Fruit fly (Drosophila melanogaster): ENCODE data around the gene Ipk2.

Gene Ipk2

DNA sequence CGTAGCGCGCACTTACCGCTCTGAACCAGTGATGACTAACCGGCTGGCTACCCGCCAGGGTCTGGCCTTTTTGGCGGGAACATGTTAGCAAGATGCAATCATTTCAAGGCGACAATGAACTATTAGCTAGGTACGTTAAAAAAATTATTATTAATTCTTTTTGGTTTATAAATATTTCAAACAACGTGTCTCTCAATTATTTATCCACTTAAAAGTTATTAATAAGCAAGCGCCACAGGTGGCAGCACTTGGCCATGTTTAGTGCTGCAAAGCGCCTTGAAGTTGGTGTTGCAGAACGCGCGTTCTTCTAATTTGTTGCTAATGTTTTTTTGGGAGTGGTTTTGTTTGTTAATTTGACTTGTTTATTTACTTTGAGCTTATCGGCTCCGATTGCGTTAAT is at the start of gene Ipk2, which contains the start of gene cold:
Gene Ipk2 (minus strand): TSS at position 39 of the 400 bp plus-strand sequence.
Gene cold (plus strand): TSS at position 66 of the 400 bp plus-strand sequence.
- TF ChIP-seq psq (optimal IDR thresholded peaks at IDR 0.05), result no peak
- no peak for TF ChIP-seq pan (optimal IDR thresholded peaks at IDR 0.05)
- TF ChIP-seq usp (GFP tag; optimal IDR thresholded peaks at IDR 0.05), result no peak
- TF ChIP-seq Dll (optimal IDR thresholded peaks at IDR 0.05), result no peak
- TF ChIP-seq EcR (GFP tag; optimal IDR thresholded peaks at IDR 0.05), result no peak
- TF ChIP-seq CG8478 (optimal IDR thresholded peaks at IDR 0.05), result no peak

dm6 chr2L:623210-623873 is 49.3 kb upstream of the Ipk2 start:
- TF ChIP-seq EcR (GFP tag; optimal IDR thresholded peaks at IDR 0.05), result no peak
- TF ChIP-seq usp (GFP tag; optimal IDR thresholded peaks at IDR 0.05), result no peak
- TF ChIP-seq Dll (optimal IDR thresholded peaks at IDR 0.05), result no peak
- no peak for TF ChIP-seq CG8478 (optimal IDR thresholded peaks at IDR 0.05)

- TF ChIP-seq CG8478 (optimal IDR thresholded peaks at IDR 0.05) (no peak), pan (optimal IDR thresholded peaks at IDR 0.05) (no peak), Dll (optimal IDR thresholded peaks at IDR 0.05) (no peak), EcR (GFP tag; optimal IDR thresholded peaks at IDR 0.05) (no peak), psq (optimal IDR thresholded peaks at IDR 0.05) (no peak), usp (GFP tag; optimal IDR thresholded peaks at IDR 0.05) (no peak)
Measured at dm6 chr2L:621101-621500, 47.0 kb upstream of the Ipk2 start, which contains the start of gene lectin-21Cb. lectin-21Cb (minus strand) TSS chr2L:621201.

- no peak for TF ChIP-seq EcR (GFP tag; optimal IDR thresholded peaks at IDR 0.05)
- TF ChIP-seq psq (optimal IDR thresholded peaks at IDR 0.05), result no peak
- TF ChIP-seq Dll (optimal IDR thresholded peaks at IDR 0.05), result no peak
- TF ChIP-seq pan (optimal IDR thresholded peaks at IDR 0.05), result no peak
- no peak for TF ChIP-seq CG8478 (optimal IDR thresholded peaks at IDR 0.05)
- no peak for TF ChIP-seq usp (GFP tag; optimal IDR thresholded peaks at IDR 0.05)
Measured at dm6 chr2L:619739-620138, 45.7 kb upstream of the Ipk2 start.

DNA sequence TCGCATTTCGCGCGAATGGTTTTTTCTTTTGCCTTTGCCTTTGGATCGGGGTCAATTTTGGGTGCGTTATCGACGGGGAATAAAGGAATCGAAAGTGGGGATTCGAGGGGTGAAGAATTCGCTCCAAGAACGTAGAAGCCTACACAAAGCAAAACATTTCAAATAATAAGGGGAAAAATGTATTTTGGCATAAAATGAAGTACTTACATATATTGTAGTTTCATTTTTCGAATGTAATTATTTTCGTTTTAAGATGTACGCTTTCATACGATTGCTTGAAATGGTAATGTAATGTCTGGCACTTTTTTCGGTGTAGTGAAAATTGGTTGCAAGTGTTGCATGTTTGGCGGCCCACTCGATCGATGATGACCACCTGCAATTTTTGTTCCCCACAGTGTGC is 41.0 kb upstream of the Ipk2 start:
- no peak for TF ChIP-seq pan (optimal IDR thresholded peaks at IDR 0.05)
- TF ChIP-seq usp (GFP tag; optimal IDR thresholded peaks at IDR 0.05), result no peak
- no peak for TF ChIP-seq CG8478 (optimal IDR thresholded peaks at IDR 0.05)
- no peak for TF ChIP-seq Dll (optimal IDR thresholded peaks at IDR 0.05)
- TF ChIP-seq psq (optimal IDR thresholded peaks at IDR 0.05), result no peak
- TF ChIP-seq EcR (GFP tag; optimal IDR thresholded peaks at IDR 0.05), result no peak

DNA sequence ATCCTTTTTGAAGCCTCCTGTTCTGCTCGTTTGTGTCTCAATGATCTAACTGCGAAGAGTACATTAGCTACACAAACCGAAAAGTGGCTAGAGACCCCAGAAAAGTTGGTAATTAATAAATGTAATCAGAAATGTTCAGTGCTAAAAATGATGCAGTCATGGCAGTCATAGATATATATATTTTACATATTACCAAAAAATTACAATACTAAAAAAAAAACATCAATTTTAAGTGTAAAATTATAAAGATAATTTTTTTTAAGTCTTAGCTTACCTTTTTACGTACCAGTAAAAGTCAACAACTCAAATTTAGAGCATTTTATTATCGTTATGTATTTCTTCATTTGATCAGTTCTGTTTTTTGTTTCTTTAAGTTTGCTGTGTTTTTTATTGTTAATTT is 38.7 kb upstream of the Ipk2 start:
- no peak for TF ChIP-seq Dll (optimal IDR thresholded peaks at IDR 0.05)
- TF ChIP-seq usp (GFP tag; optimal IDR thresholded peaks at IDR 0.05), result no peak
- no peak for TF ChIP-seq CG8478 (optimal IDR thresholded peaks at IDR 0.05)
- TF ChIP-seq EcR (GFP tag; optimal IDR thresholded peaks at IDR 0.05), result no peak
- no peak for TF ChIP-seq pan (optimal IDR thresholded peaks at IDR 0.05)
- TF ChIP-seq psq (optimal IDR thresholded peaks at IDR 0.05), result no peak

DNA sequence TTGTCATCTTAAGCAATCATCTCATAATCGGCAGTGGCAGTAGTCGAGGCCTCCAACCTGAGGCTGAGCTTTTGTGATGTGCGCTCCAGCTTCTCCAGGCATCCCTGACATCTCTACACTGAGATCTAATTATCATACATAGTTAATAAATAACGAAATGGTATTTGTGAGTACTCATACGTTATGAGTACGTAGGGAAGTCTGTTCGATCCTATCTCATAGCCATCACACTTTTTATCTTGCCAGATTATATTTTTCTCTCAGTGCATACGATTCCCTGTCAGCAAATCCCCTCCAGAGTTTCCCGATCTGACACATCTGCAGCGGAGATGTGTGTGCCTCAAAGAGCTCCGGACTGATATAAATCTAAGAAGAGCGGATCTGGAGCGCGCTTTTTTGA is 35.4 kb upstream of the Ipk2 start:
- TF ChIP-seq usp (GFP tag; optimal IDR thresholded peaks at IDR 0.05), result no peak
- no peak for TF ChIP-seq EcR (GFP tag; optimal IDR thresholded peaks at IDR 0.05)
- TF ChIP-seq CG8478 (optimal IDR thresholded peaks at IDR 0.05), result no peak
- TF ChIP-seq pan (optimal IDR thresholded peaks at IDR 0.05), result no peak
- TF ChIP-seq Dll (optimal IDR thresholded peaks at IDR 0.05), result no peak
- no peak for TF ChIP-seq psq (optimal IDR thresholded peaks at IDR 0.05)

DNA sequence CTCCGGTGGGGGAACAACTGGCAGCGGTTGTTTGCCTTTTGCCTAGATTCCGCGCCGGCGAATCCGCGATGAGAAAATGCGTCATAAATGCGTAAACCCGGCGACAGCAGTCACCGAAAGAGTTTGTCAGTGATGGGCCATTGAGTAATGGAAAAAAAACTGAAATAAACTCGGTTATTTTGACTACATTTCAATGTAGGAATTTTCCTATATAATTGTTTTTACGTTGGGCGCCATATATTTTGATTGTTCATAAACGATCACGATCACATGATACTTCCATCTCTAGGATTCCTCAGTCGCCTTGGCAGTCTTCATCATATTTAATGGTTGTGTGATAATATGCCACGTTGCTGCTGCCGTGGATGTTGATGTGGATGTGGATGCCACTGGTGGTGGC is 34.1 kb upstream of the Ipk2 start:
- no peak for TF ChIP-seq Dll (optimal IDR thresholded peaks at IDR 0.05)
- TF ChIP-seq usp (GFP tag; optimal IDR thresholded peaks at IDR 0.05), result no peak
- no peak for TF ChIP-seq pan (optimal IDR thresholded peaks at IDR 0.05)
- TF ChIP-seq psq (optimal IDR thresholded peaks at IDR 0.05), result no peak
- no peak for TF ChIP-seq EcR (GFP tag; optimal IDR thresholded peaks at IDR 0.05)
- no peak for TF ChIP-seq CG8478 (optimal IDR thresholded peaks at IDR 0.05)

DNA sequence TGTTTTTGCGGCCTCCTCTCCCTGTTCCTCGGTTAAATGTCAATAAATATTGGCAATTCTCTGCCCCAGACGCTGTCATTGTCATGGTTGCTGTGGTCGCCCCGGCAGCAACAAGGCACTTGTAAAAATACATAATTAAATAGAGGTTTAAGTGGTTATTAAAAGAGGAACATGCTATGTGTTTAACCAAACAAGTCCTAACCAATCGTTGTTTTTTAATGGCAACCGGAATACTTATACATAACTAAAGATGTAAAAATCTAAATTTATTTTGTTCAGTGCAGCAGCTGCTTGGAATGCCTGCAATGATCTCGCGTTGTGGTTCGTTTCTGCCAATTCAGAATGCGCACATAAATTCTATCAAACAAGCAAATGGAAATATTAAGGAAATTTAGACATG is 32.9 kb upstream of the Ipk2 start:
- TF ChIP-seq Dll (optimal IDR thresholded peaks at IDR 0.05) (no peak), pan (optimal IDR thresholded peaks at IDR 0.05) (no peak), EcR (GFP tag; optimal IDR thresholded peaks at IDR 0.05) (no peak), CG8478 (optimal IDR thresholded peaks at IDR 0.05) (no peak), usp (GFP tag; optimal IDR thresholded peaks at IDR 0.05) (no peak), psq (optimal IDR thresholded peaks at IDR 0.05) (no peak)

DNA sequence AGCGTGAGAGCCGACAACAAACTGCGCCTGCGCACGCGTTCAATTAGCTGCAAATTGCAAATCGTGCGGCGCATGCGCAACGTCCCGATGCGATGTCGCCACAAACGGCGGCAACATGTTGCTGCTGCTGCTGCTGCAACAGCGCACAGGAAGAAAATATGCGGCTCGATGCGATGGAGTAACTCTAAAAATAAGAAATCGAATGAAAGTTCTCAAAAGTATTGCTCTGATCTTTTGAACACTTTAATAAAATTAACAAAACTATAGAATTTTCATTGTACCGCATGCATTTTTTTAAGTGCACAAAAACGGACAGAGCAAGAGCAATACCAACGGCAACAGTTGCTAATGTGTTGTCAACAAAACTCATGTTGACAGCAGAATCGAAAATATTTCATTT is 32.1 kb upstream of the Ipk2 start:
- TF ChIP-seq usp (GFP tag; optimal IDR thresholded peaks at IDR 0.05), result no peak
- TF ChIP-seq CG8478 (optimal IDR thresholded peaks at IDR 0.05), result no peak
- no peak for TF ChIP-seq Dll (optimal IDR thresholded peaks at IDR 0.05)
- TF ChIP-seq pan (optimal IDR thresholded peaks at IDR 0.05), result no peak
- TF ChIP-seq psq (optimal IDR thresholded peaks at IDR 0.05), result no peak
- no peak for TF ChIP-seq EcR (GFP tag; optimal IDR thresholded peaks at IDR 0.05)

dm6 chr2L:604060-604459 is 30.0 kb upstream of the Ipk2 start:
- TF ChIP-seq CG8478 (optimal IDR thresholded peaks at IDR 0.05), result no peak
- TF ChIP-seq psq (optimal IDR thresholded peaks at IDR 0.05), result no peak
- no peak for TF ChIP-seq Dll (optimal IDR thresholded peaks at IDR 0.05)
- no peak for TF ChIP-seq pan (optimal IDR thresholded peaks at IDR 0.05)
- TF ChIP-seq EcR (GFP tag; optimal IDR thresholded peaks at IDR 0.05), result no peak

DNA sequence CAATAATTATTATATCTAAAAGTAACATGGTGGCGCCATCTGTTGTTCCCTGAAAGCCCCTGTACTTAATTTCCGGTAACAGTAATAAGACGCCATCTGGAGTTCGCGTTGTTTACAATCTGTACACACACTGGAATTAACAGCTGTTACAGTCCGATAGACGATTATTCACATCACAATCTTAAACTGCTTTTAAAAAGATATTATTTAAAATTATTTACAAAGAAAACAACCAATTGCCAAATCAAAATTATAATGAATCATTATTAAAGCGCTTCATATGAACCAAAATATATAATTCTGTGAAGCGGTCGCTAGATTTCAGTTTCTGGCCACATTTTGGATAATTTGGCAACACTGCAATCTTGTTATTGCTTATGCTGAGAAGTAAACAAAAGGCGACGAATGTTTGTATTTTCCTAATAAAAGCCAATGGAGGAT is 28.4 kb upstream of the Ipk2 start, which contains the start of gene CG13689:
Gene CG13689 (plus strand): TSS at position 375 of the 441 bp plus-strand sequence.
- TF ChIP-seq CG8478 (optimal IDR thresholded peaks at IDR 0.05) (no peak), pan (optimal IDR thresholded peaks at IDR 0.05) (no peak), usp (GFP tag; optimal IDR thresholded peaks at IDR 0.05) (no peak), EcR (GFP tag; optimal IDR thresholded peaks at IDR 0.05) (no peak), Dll (optimal IDR thresholded peaks at IDR 0.05) (no peak), psq (optimal IDR thresholded peaks at IDR 0.05) (no peak)
